Fruit fly (Drosophila melanogaster) whole organism, embryonic: ENCODE measurements around the gene kek4.

ENCODE experiments used
- Awh ChIP-seq: fragments of 200-800 bp; sonication (Bioruptor generic); IDR thresholded peaks from 2 replicates; pipeline ENCODE4, ENCODE4 v1.3.6; 2022; ENCODE audit warnings: missing biosample characterization, missing genetic modification characterization
- B-H2 ChIP-seq: fragments of 200-800 bp; sonication (Bioruptor generic); optimal IDR thresholded peaks from 2 replicates; lab custom pipeline; 2018; ENCODE audit warnings: missing biosample characterization, mild to moderate bottlenecking, missing genetic modification characterization
- CG10565 ChIP-seq: fragments of 200-800 bp; sonication (Bioruptor generic); optimal IDR thresholded peaks from 3 replicates; lab custom pipeline; 2016; ENCODE audit warnings: missing biosample characterization, mild to moderate bottlenecking, missing genetic modification characterization
- CG12299 ChIP-seq: fragments of 200-800 bp; sonication (Bioruptor generic); optimal IDR thresholded peaks from 2 replicates; lab custom pipeline; 2018; ENCODE audit warnings: missing biosample characterization, mild to moderate bottlenecking, missing genetic modification characterization
- CG12744 ChIP-seq: fragments of 200-800 bp; sonication (Bioruptor generic); optimal IDR thresholded peaks from 2 replicates; lab custom pipeline; 2016; ENCODE audit warnings: missing biosample characterization, missing genetic modification characterization
- CG30403 ChIP-seq: fragments of 200-800 bp; sonication (Bioruptor generic); optimal IDR thresholded peaks from 3 replicates; lab custom pipeline; 2016; ENCODE audit warnings: missing biosample characterization, missing genetic modification characterization
- CG31388 ChIP-seq: fragments of 200-800 bp; sonication (Bioruptor generic); optimal IDR thresholded peaks from 2 replicates; lab custom pipeline; 2016; ENCODE audit warnings: missing biosample characterization, missing genetic modification characterization
- CG33557 ChIP-seq: fragments of 200-800 bp; sonication (Bioruptor generic); optimal IDR thresholded peaks from 2 replicates; lab custom pipeline; 2019; ENCODE audit warnings: missing biosample characterization, mild to moderate bottlenecking, missing genetic modification characterization, moderate library complexity
- CG3407 ChIP-seq: fragments of 200-800 bp; sonication (Bioruptor generic); optimal IDR thresholded peaks from 2 replicates; lab custom pipeline; 2018; ENCODE audit warnings: missing biosample characterization, mild to moderate bottlenecking, missing genetic modification characterization
- CG4328 ChIP-seq: fragments of 200-800 bp; sonication (Bioruptor generic); optimal IDR thresholded peaks from 3 replicates; lab custom pipeline; 2017; ENCODE audit warnings: missing biosample characterization, missing genetic modification reagents, missing genetic modification characterization
- CG4617 ChIP-seq: fragments of 200-800 bp; sonication (Bioruptor generic); optimal IDR thresholded peaks from 3 replicates; lab custom pipeline; 2016; ENCODE audit warnings: missing biosample characterization, missing genetic modification characterization, borderline replicate concordance
- CG4707 ChIP-seq: fragments of 200-800 bp; sonication (Bioruptor generic); optimal IDR thresholded peaks from 2 replicates; lab custom pipeline; 2018; ENCODE audit warnings: missing biosample characterization, mild to moderate bottlenecking, missing genetic modification characterization, moderate library complexity
- CG5953 ChIP-seq: fragments of 200-800 bp; sonication (Bioruptor generic); IDR thresholded peaks from 2 replicates; pipeline ENCODE4 v1.3.6; 2022; ENCODE audit warnings: missing biosample characterization, missing genetic modification characterization
- CG6689 ChIP-seq: fragments of 200-800 bp; sonication (Bioruptor generic); IDR thresholded peaks from 2 replicates; pipeline ENCODE4 v1.3.6; 2022; ENCODE audit warnings: missing biosample characterization, missing genetic modification characterization
- CG8924 ChIP-seq: fragments of 200-800 bp; optimal IDR thresholded peaks from 3 replicates; lab custom pipeline; 2019; ENCODE audit warnings: missing biosample characterization, mild to moderate bottlenecking, missing genetic modification characterization, moderate library complexity
- CG9437 ChIP-seq: fragments of 200-800 bp; sonication (Bioruptor generic); optimal IDR thresholded peaks from 2 replicates; lab custom pipeline; 2018; ENCODE audit warnings: missing biosample characterization, mild to moderate bottlenecking, missing genetic modification characterization
- CG9876 ChIP-seq: fragments of 200-800 bp; sonication (Bioruptor generic); optimal IDR thresholded peaks from 2 replicates; lab custom pipeline; 2016; ENCODE audit warnings: missing biosample characterization, missing genetic modification characterization
- CHES-1-like ChIP-seq: fragments of 200-800 bp; sonication (Bioruptor generic); optimal IDR thresholded peaks from 2 replicates; lab custom pipeline; 2016; ENCODE audit warnings: missing biosample characterization, missing genetic modification characterization
- Elba2 ChIP-seq: fragments of 200-800 bp; sonication (Bioruptor generic); optimal IDR thresholded peaks from 3 replicates; lab custom pipeline; 2016; ENCODE audit warnings: missing biosample characterization, missing genetic modification characterization
- Ets97D ChIP-seq: fragments of 200-800 bp; sonication (Bioruptor generic); optimal IDR thresholded peaks from 3 replicates; lab custom pipeline; 2016; ENCODE audit warnings: missing biosample characterization, missing genetic modification characterization
- HLH3B ChIP-seq: fragments of 200-800 bp; sonication (Bioruptor generic); IDR thresholded peaks from 2 replicates; pipeline ENCODE4 v1.3.6; 2022; ENCODE audit warnings: missing biosample characterization, missing genetic modification characterization
- Hsf ChIP-seq: fragments of 200-800 bp; sonication (Bioruptor generic); optimal IDR thresholded peaks from 3 replicates; lab custom pipeline; 2016; ENCODE audit warnings: missing biosample characterization, missing genetic modification characterization
- Kr ChIP-seq: fragments of 200-800 bp; sonication (Bioruptor generic); optimal IDR thresholded peaks from 2 replicates; lab custom pipeline; 2017; ENCODE audit warnings: missing biosample characterization, mild to moderate bottlenecking, missing genetic modification characterization
- MBD-R2 ChIP-seq: fragments of 200-800 bp; sonication (Bioruptor generic); IDR thresholded peaks from 2 replicates; pipeline ENCODE4 v1.3.6; 2022; ENCODE audit warnings: missing biosample characterization, missing genetic modification characterization
- MESR4 ChIP-seq: fragments of 200-800 bp; sonication (Bioruptor generic); optimal IDR thresholded peaks from 2 replicates; lab custom pipeline; 2018; ENCODE audit warnings: missing biosample characterization, mild to moderate bottlenecking, missing genetic modification characterization, moderate library complexity
- NC2α ChIP-seq: fragments of 200-800 bp; sonication (Bioruptor generic); optimal IDR thresholded peaks from 2 replicates; lab custom pipeline; 2016; ENCODE audit warnings: missing biosample characterization, missing genetic modification characterization
- Neu2 ChIP-seq: fragments of 200-800 bp; sonication (Bioruptor generic); optimal IDR thresholded peaks from 3 replicates; lab custom pipeline; 2016; ENCODE audit warnings: missing biosample characterization, missing genetic modification characterization, borderline replicate concordance
- Sin3A ChIP-seq: fragments of >200 bp; optimal IDR thresholded peaks from 2 replicates; lab custom pipeline; 2018
- Tbp ChIP-seq: fragments of >200 bp; optimal IDR thresholded peaks from 2 replicates; lab custom pipeline; 2018; ENCODE audit warnings: missing biosample characterization, missing genetic modification characterization
- amos ChIP-seq: fragments of 200-800 bp; sonication (Bioruptor generic); IDR thresholded peaks from 2 replicates; pipeline ENCODE4 v1.3.6; 2022; ENCODE audit warnings: missing biosample characterization, missing genetic modification characterization; ENCODE audit not compliant: partially characterized antibody
- ara ChIP-seq: fragments of 200-800 bp; sonication (Bioruptor generic); IDR thresholded peaks from 2 replicates; pipeline ENCODE4 v1.3.6; 2022; ENCODE audit warnings: missing biosample characterization, missing genetic modification characterization
- ato ChIP-seq: fragments of 200-800 bp; sonication (Bioruptor generic); IDR thresholded peaks from 2 replicates; pipeline ENCODE4 v1.3.6; 2022; ENCODE audit warnings: missing biosample characterization, missing genetic modification characterization; ENCODE audit not compliant: partially characterized antibody
- da ChIP-seq: fragments of 200-800 bp; sonication (Bioruptor generic); optimal IDR thresholded peaks from 2 replicates; lab custom pipeline; 2016; ENCODE audit warnings: missing biosample characterization, missing genetic modification characterization
- h ChIP-seq: fragments of >200 bp; optimal IDR thresholded peaks from 2 replicates; lab custom pipeline; 2017
- hbn ChIP-seq: fragments of 200-800 bp; sonication (Bioruptor generic); IDR thresholded peaks from 2 replicates; pipeline ENCODE4 v1.3.6; 2022; ENCODE audit warnings: missing biosample characterization, missing genetic modification characterization; ENCODE audit not compliant: partially characterized antibody
- mld ChIP-seq: fragments of 200-800 bp; sonication (Bioruptor generic); IDR thresholded peaks from 3 replicates; pipeline ENCODE4 v1.3.6; 2022; ENCODE audit warnings: missing biosample characterization, missing genetic modification characterization; ENCODE audit not compliant: partially characterized antibody
- pan ChIP-seq, 4 experiments: fragments of >200 bp in 3 of 4; fragments of 200-800 bp in 1 of 4; sonication (Bioruptor generic) in 1 of 4; optimal IDR thresholded peaks in 3 of 4; IDR thresholded peaks in 1 of 4; 2 replicates each; pipeline versions ENCODE4 v1.3.6 to Lab custom; 2017 to 2022; ENCODE audit warnings: missing biosample characterization in 2 of 4, missing genetic modification characterization in 2 of 4, mixed read lengths in 1 of 4
- pfk ChIP-seq: fragments of 200-800 bp; sonication (Bioruptor generic); optimal IDR thresholded peaks from 2 replicates; lab custom pipeline; 2018; ENCODE audit warnings: missing biosample characterization, mild to moderate bottlenecking, missing genetic modification characterization, moderate library complexity
- repo ChIP-seq: fragments of 200-800 bp; sonication (Bioruptor generic); optimal IDR thresholded peaks from 2 replicates; lab custom pipeline; 2016; ENCODE audit warnings: missing biosample characterization, missing genetic modification characterization
- shn ChIP-seq: fragments of 200-800 bp; sonication (Bioruptor generic); optimal IDR thresholded peaks from 3 replicates; lab custom pipeline; 2016; ENCODE audit warnings: missing biosample characterization, missing genetic modification characterization
- sim ChIP-seq: fragments of 200-800 bp; sonication (Bioruptor generic); IDR thresholded peaks from 2 replicates; pipeline ENCODE4 v1.3.6; 2022; ENCODE audit warnings: missing biosample characterization, missing genetic modification characterization
- slbo ChIP-seq: fragments of 200-800 bp; sonication (Bioruptor generic); IDR thresholded peaks from 2 replicates; pipeline ENCODE4 v1.3.6; 2022; ENCODE audit warnings: missing biosample characterization, missing genetic modification characterization
- slou ChIP-seq: fragments of 200-800 bp; sonication (Bioruptor generic); optimal IDR thresholded peaks from 3 replicates; lab custom pipeline; 2016; ENCODE audit warnings: missing biosample characterization, missing genetic modification characterization
- trem ChIP-seq: fragments of 200-800 bp; optimal IDR thresholded peaks from 3 replicates; lab custom pipeline; 2019; ENCODE audit warnings: missing biosample characterization, mild to moderate bottlenecking, missing genetic modification characterization, moderate library complexity
- tup ChIP-seq: fragments of 200-800 bp; sonication (Bioruptor generic); optimal IDR thresholded peaks from 2 replicates; lab custom pipeline; 2016; ENCODE audit warnings: missing biosample characterization, mild to moderate bottlenecking, missing genetic modification characterization, moderate library complexity
- unpg ChIP-seq: fragments of 200-800 bp; sonication (Bioruptor generic); optimal IDR thresholded peaks from 3 replicates; lab custom pipeline; 2018; ENCODE audit warnings: missing biosample characterization, mild to moderate bottlenecking, missing genetic modification characterization, moderate library complexity
- vvl ChIP-seq: fragments of 200-800 bp; sonication (Bioruptor generic); IDR thresholded peaks from 2 replicates; pipeline ENCODE4 v1.3.6; 2022; ENCODE audit warnings: missing biosample characterization, missing genetic modification characterization
- zfh1 ChIP-seq: fragments of 200-800 bp; sonication (Bioruptor generic); IDR thresholded peaks from 3 replicates; pipeline ENCODE4 v1.3.6; 2022; ENCODE audit warnings: missing biosample characterization, missing genetic modification characterization
- zfh2 ChIP-seq: fragments of 200-800 bp; sonication (Bioruptor generic); optimal IDR thresholded peaks from 2 replicates; lab custom pipeline; 2016; ENCODE audit warnings: missing biosample characterization, missing genetic modification characterization

The kek4 gene

dm6 chr2L:13203437-13204137 lies 11.6 kb downstream of the kek4 start, which contains the start of gene Pect (continued):
- TF ChIP-seq unpg (GFP tag; lab: Kevin White, UChicago) (no peak), hbn (GFP tag; lab: Robert Waterston, UW) (peak; percentile 54), MBD-R2 (GFP tag; lab: Robert Waterston, UW) (0 out of 2 replicates have a peak, but pooled peaks have one; percentile 12), repo (GFP tag; lab: Kevin White, UChicago) (no peak), h (lab: Kevin White, UChicago) (no peak), CG4328 (GFP tag; lab: Kevin White, UChicago) (no peak), Sin3A (lab: Kevin White, UChicago) (peak; percentile 19), CG8924 (tag; lab: Kevin White, UChicago) (peak; percentile 71), pfk (GFP tag; lab: Kevin White, UChicago) (peak; percentile 5), slou (GFP tag; lab: Kevin White, UChicago) (no peak), CG5953 (no peak), CG3407 (no peak), sim (GFP tag; lab: Robert Waterston, UW) (no peak), slbo (GFP tag; lab: Robert Waterston, UW) (peak; percentile 73), HLH3B (no peak; the same call in 1 of the 2 replicates), Ets97D (no peak), zfh2 (GFP tag; lab: Kevin White, UChicago) (no peak), vvl (GFP tag; lab: Robert Waterston, UW) (peak; percentile 18; the same call in 1 of the 2 replicates), Neu2 (GFP tag; lab: Kevin White, UChicago) (no peak), B-H2 (GFP tag; lab: Kevin White, UChicago) (no peak), CHES-1-like (no peak), CG9876 (GFP tag; lab: Kevin White, UChicago) (no peak), tup (GFP tag; lab: Kevin White, UChicago) (no peak)

DNA sequence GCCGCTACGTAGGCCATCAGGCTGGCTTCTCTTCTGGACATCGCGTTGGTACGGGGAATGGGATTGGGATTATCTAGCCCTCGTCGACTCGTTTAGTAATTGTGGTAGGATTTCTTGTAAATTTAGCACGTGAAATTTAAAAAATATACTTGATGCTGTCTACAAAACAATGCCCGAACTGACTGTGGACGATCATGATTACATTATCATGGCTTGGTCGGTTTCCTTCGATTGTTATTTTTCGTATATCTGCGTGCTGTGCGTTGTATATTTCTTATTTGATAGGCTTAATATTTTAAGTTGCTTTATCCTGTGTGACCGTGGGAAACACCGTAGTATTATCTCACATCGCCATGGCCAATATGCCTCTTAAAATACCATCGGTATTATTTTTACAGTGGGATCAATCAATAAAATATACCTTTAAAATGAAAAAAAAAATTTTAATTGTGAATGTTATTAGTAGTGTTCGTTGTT lies 12.2 kb downstream of the kek4 start, which contains the start of gene CG16972:
Gene CG16972, minus strand, starts transcription at position 336 of the 477 bp plus-strand sequence.
- TF ChIP-seq da (GFP tag; lab: Kevin White, UChicago) (no peak), Kr (GFP tag; lab: Kevin White, UChicago) (no peak), CG6689 (0 out of 2 replicates have a peak, but pooled peaks have one; percentile 12), Elba2 (peak; percentile 30), MBD-R2 (GFP tag; lab: Robert Waterston, UW) (peak; percentile 44), CG4707 (GFP tag; lab: Kevin White, UChicago) (peak; percentile 89), CG33557 (no peak), MESR4 (GFP tag; lab: Kevin White, UChicago) (peak; percentile 64), NC2α (no peak), trem (peak; percentile 43), ato (no peak), CG12299 (peak; percentile 40), zfh1 (GFP tag; lab: Robert Waterston, UW) (no peak), Hsf (no peak), Awh (GFP tag; lab: Robert Waterston, UW) (0 out of 2 replicates have a peak, but pooled peaks have one; percentile 9), ara (0 out of 2 replicates have a peak, but pooled peaks have one; percentile 1), Tbp (GFP tag; lab: Kevin White, UChicago) (no peak), CG4617 (peak; percentile 71), CG9437 (peak; percentile 29), CG31388 (GFP tag; lab: Kevin White, UChicago) (no peak), CG12744 (GFP tag; lab: Kevin White, UChicago) (no peak), amos (GFP tag; lab: Robert Waterston, UW) (0 out of 2 replicates have a peak, but pooled peaks have one; percentile 9), CG10565 (GFP tag; lab: Kevin White, UChicago) (no peak), CG30403 (GFP tag; lab: Kevin White, UChicago) (peak; percentile 50), mld (GFP tag; lab: Robert Waterston, UW) (0 out of 3 replicates have a peak, but pooled peaks have one; percentile 29), pan (optimal IDR thresholded peaks at IDR 0.05; lab: Kevin White, UChicago) (no peak), pan (GFP tag; optimal IDR thresholded peaks at IDR 0.05 in 1 of 2, IDR thresholded peaks at IDR 0.05 in 1 of 2) (peak in 1 of 2 experiments; percentile 53), shn (GFP tag; lab: Kevin White, UChicago) (no peak)
